Fruit fly (Drosophila melanogaster) whole organism, embryonic: ENCODE data around the gene CG11085.

Experiments used
- Adf1 ChIP-seq: fragments of 200-800 bp; sonication (Bioruptor generic); IDR thresholded peaks from 2 replicates; pipeline ENCODE4 v1.3.6; 2022; ENCODE audit warnings: missing biosample characterization, missing genetic modification characterization
- CG10209 ChIP-seq: fragments of 200-800 bp; sonication (Bioruptor generic); optimal IDR thresholded peaks from 3 replicates; lab custom pipeline; 2017; ENCODE audit warnings: missing biosample characterization, mild to moderate bottlenecking, missing genetic modification characterization, missing genetic modification reagents
- CG10274 ChIP-seq: fragments of 200-800 bp; sonication (Bioruptor generic); optimal IDR thresholded peaks from 3 replicates; lab custom pipeline; 2017; ENCODE audit warnings: missing biosample characterization, mild to moderate bottlenecking, missing genetic modification characterization
- CG10462 ChIP-seq: fragments of 200-800 bp; sonication (Bioruptor generic); optimal IDR thresholded peaks from 2 replicates; lab custom pipeline; 2016; ENCODE audit warnings: missing biosample characterization, missing genetic modification characterization
- CG10543 ChIP-seq: fragments of 200-800 bp; sonication (Bioruptor generic); optimal IDR thresholded peaks from 3 replicates; lab custom pipeline; 2017; ENCODE audit warnings: missing biosample characterization, mild to moderate bottlenecking, missing genetic modification characterization, moderate library complexity
- CG10979 ChIP-seq: fragments of 200-800 bp; sonication (Bioruptor generic); optimal IDR thresholded peaks from 2 replicates; lab custom pipeline; 2018; ENCODE audit warnings: missing biosample characterization, mild to moderate bottlenecking, missing genetic modification characterization, moderate library complexity
- CG14710 ChIP-seq: fragments of 200-800 bp; sonication (Bioruptor generic); optimal IDR thresholded peaks from 3 replicates; lab custom pipeline; 2019; ENCODE audit warnings: missing biosample characterization, mild to moderate bottlenecking, missing genetic modification characterization, moderate library complexity
- CG1603 ChIP-seq: fragments of 200-800 bp; sonication (Bioruptor generic); optimal IDR thresholded peaks from 2 replicates; lab custom pipeline; 2019; ENCODE audit warnings: missing biosample characterization, mild to moderate bottlenecking, missing genetic modification characterization, moderate library complexity
- CG17328 ChIP-seq: fragments of 200-800 bp; sonication (Bioruptor generic); IDR thresholded peaks from 2 replicates; pipeline ENCODE4 v1.3.6; 2022; ENCODE audit warnings: missing biosample characterization, missing genetic modification characterization
- CG17385 ChIP-seq: fragments of 200-800 bp; sonication (Bioruptor generic); optimal IDR thresholded peaks from 3 replicates; lab custom pipeline; 2018; ENCODE audit warnings: missing biosample characterization, mild to moderate bottlenecking, missing genetic modification characterization
- CG1792 ChIP-seq: fragments of 200-800 bp; sonication (Bioruptor generic); optimal IDR thresholded peaks from 2 replicates; lab custom pipeline; 2016; ENCODE audit warnings: missing biosample characterization, missing genetic modification characterization
- CG2875 ChIP-seq: fragments of 200-800 bp; sonication (Bioruptor generic); optimal IDR thresholded peaks from 2 replicates; lab custom pipeline; 2017; ENCODE audit warnings: missing biosample characterization, mild to moderate bottlenecking, missing genetic modification characterization, missing genetic modification reagents
- CG30431 ChIP-seq: fragments of 200-800 bp; sonication (Bioruptor generic); optimal IDR thresholded peaks from 2 replicates; lab custom pipeline; 2017; ENCODE audit warnings: missing biosample characterization, missing genetic modification characterization
- CG3726 ChIP-seq: fragments of 200-800 bp; sonication (Bioruptor generic); IDR thresholded peaks from 3 replicates; pipeline ENCODE4, ENCODE4 v1.3.6; 2022; ENCODE audit warnings: missing biosample characterization, missing genetic modification characterization
- CG3995 ChIP-seq: fragments of 200-800 bp; sonication (Bioruptor generic); optimal IDR thresholded peaks from 3 replicates; lab custom pipeline; 2016; ENCODE audit warnings: missing biosample characterization, missing genetic modification characterization
- CG4360 ChIP-seq: fragments of 200-800 bp; sonication (Bioruptor generic); IDR thresholded peaks from 2 replicates; pipeline ENCODE4 v1.3.6; 2022; ENCODE audit warnings: missing biosample characterization, missing genetic modification characterization
- CG5180 ChIP-seq: fragments of 200-800 bp; sonication (Bioruptor generic); optimal IDR thresholded peaks from 3 replicates; lab custom pipeline; 2017; ENCODE audit warnings: missing biosample characterization, missing genetic modification characterization, mild to moderate bottlenecking, moderate library complexity, missing genetic modification reagents
- CG5953 ChIP-seq: fragments of 200-800 bp; sonication (Bioruptor generic); IDR thresholded peaks from 2 replicates; pipeline ENCODE4 v1.3.6; 2022; ENCODE audit warnings: missing biosample characterization, missing genetic modification characterization
- CG6175 ChIP-seq: fragments of 200-800 bp; sonication (Bioruptor generic); IDR thresholded peaks from 3 replicates; pipeline ENCODE4 v1.3.6; 2022; ENCODE audit warnings: missing biosample characterization, missing genetic modification characterization
- CG6765 ChIP-seq: fragments of 200-800 bp; sonication (Bioruptor generic); optimal IDR thresholded peaks from 3 replicates; lab custom pipeline; 2017; ENCODE audit warnings: missing biosample characterization, mild to moderate bottlenecking, missing genetic modification characterization
- CG7556 ChIP-seq: fragments of 200-800 bp; sonication (Bioruptor generic); optimal IDR thresholded peaks from 2 replicates; lab custom pipeline; 2017; ENCODE audit warnings: missing biosample characterization, mild to moderate bottlenecking, missing genetic modification characterization
- CG7839 ChIP-seq: fragments of 200-800 bp; sonication (Bioruptor generic); optimal IDR thresholded peaks from 3 replicates; lab custom pipeline; 2018; ENCODE audit warnings: missing biosample characterization, mild to moderate bottlenecking, missing genetic modification characterization, moderate library complexity
- CG8944 ChIP-seq: fragments of 200-800 bp; sonication (Bioruptor generic); optimal IDR thresholded peaks from 3 replicates; lab custom pipeline; 2016; ENCODE audit warnings: missing biosample characterization, missing genetic modification characterization
- CG9932 ChIP-seq: fragments of 200-800 bp; sonication (Bioruptor generic); IDR thresholded peaks from 2 replicates; pipeline ENCODE4 v1.3.6; 2022; ENCODE audit warnings: missing biosample characterization, missing genetic modification characterization
- Ets65A ChIP-seq: fragments of 200-800 bp; sonication (Bioruptor generic); peaks from one replicate; lab custom pipeline; 2016; ENCODE audit warnings: missing biosample characterization, missing genetic modification characterization
- HHEX ChIP-seq: fragments of 200-800 bp; sonication (Bioruptor generic); optimal IDR thresholded peaks from 3 replicates; lab custom pipeline; 2017; ENCODE audit warnings: missing biosample characterization, mild to moderate bottlenecking, missing genetic modification characterization, missing genetic modification reagents
- HLH3B ChIP-seq: fragments of 200-800 bp; sonication (Bioruptor generic); IDR thresholded peaks from 2 replicates; pipeline ENCODE4 v1.3.6; 2022; ENCODE audit warnings: missing biosample characterization, missing genetic modification characterization
- HLH54F ChIP-seq: fragments of 200-800 bp; sonication (Bioruptor generic); optimal IDR thresholded peaks from 3 replicates; lab custom pipeline; 2016; ENCODE audit warnings: missing biosample characterization, missing genetic modification characterization
- Hr51 ChIP-seq, 2 experiments: fragments of 200-800 bp; sonication (Bioruptor generic); optimal IDR thresholded peaks; 2 replicates in 1 of 2; 3 replicates in 1 of 2; lab custom pipeline; 2016 to 2018; ENCODE audit warnings: missing biosample characterization in 2 of 2, missing genetic modification characterization in 2 of 2, mild to moderate bottlenecking in 1 of 2, moderate library complexity in 1 of 2
- Ptx1 ChIP-seq: fragments of 200-800 bp; sonication (Bioruptor generic); IDR thresholded peaks from 2 replicates; pipeline ENCODE4 v1.3.6; 2022; ENCODE audit warnings: missing biosample characterization, missing genetic modification characterization
- Scr ChIP-seq: fragments of 200-800 bp; sonication (Bioruptor generic); IDR thresholded peaks from 2 replicates; pipeline ENCODE4 v1.3.6; 2022; ENCODE audit warnings: missing biosample characterization, missing genetic modification characterization; ENCODE audit not compliant: partially characterized antibody
- Usf ChIP-seq: fragments of 200-800 bp; sonication (Bioruptor generic); optimal IDR thresholded peaks from 2 replicates; lab custom pipeline; 2017; ENCODE audit warnings: missing genotype, missing biosample characterization, missing genetic modification characterization
- Vsx1 ChIP-seq: fragments of 200-800 bp; sonication (Bioruptor generic); optimal IDR thresholded peaks from 2 replicates; lab custom pipeline; 2017; ENCODE audit warnings: missing biosample characterization, mild to moderate bottlenecking, missing genetic modification characterization, missing genetic modification reagents
- abd-A ChIP-seq: fragments of 200-800 bp; sonication (Bioruptor generic); optimal IDR thresholded peaks from 3 replicates; lab custom pipeline; 2019; ENCODE audit warnings: missing biosample characterization, mild to moderate bottlenecking, missing genetic modification characterization, moderate library complexity
- ac ChIP-seq: fragments of 200-800 bp; sonication (Bioruptor generic); optimal IDR thresholded peaks from 3 replicates; lab custom pipeline; 2017; ENCODE audit warnings: missing biosample characterization, mild to moderate bottlenecking, missing genetic modification characterization
- bsh ChIP-seq, 2 experiments: fragments of 200-800 bp; sonication (Bioruptor generic); optimal IDR thresholded peaks; 2 replicates each; lab custom pipeline; 2017 to 2018; ENCODE audit warnings: mild to moderate bottlenecking in 2 of 2, missing biosample characterization in 2 of 2, missing genetic modification characterization in 2 of 2, moderate library complexity in 1 of 2
- da ChIP-seq: fragments of 200-800 bp; sonication (Bioruptor generic); optimal IDR thresholded peaks from 2 replicates; lab custom pipeline; 2016; ENCODE audit warnings: missing biosample characterization, missing genetic modification characterization
- gsb-n ChIP-seq: fragments of 200-800 bp; sonication (Bioruptor generic); optimal IDR thresholded peaks from 3 replicates; lab custom pipeline; 2018; ENCODE audit warnings: missing biosample characterization, mild to moderate bottlenecking, missing genetic modification characterization
- jumu ChIP-seq: fragments of 200-800 bp; sonication (Bioruptor generic); optimal IDR thresholded peaks from 3 replicates; lab custom pipeline; 2016; ENCODE audit warnings: missing biosample characterization, missing genetic modification characterization
- lab ChIP-seq: fragments of 200-800 bp; sonication (Bioruptor generic); optimal IDR thresholded peaks from 3 replicates; lab custom pipeline; 2017; ENCODE audit warnings: missing biosample characterization, missing genetic modification characterization, mild to moderate bottlenecking, moderate library complexity, missing genetic modification reagents
- luna ChIP-seq: fragments of 200-800 bp; sonication (Bioruptor generic); optimal IDR thresholded peaks from 2 replicates; lab custom pipeline; 2016; ENCODE audit warnings: missing biosample characterization, missing genetic modification characterization
- nom ChIP-seq: fragments of 200-800 bp; sonication (Bioruptor generic); optimal IDR thresholded peaks from 2 replicates; lab custom pipeline; 2017; ENCODE audit warnings: missing biosample characterization, missing genetic modification characterization, mild to moderate bottlenecking, moderate library complexity, missing genetic modification reagents
- pb ChIP-seq: fragments of 200-800 bp; sonication (Bioruptor generic); optimal IDR thresholded peaks from 3 replicates; lab custom pipeline; 2016; ENCODE audit warnings: missing biosample characterization, missing genetic modification characterization
- pros ChIP-seq: fragments of 200-800 bp; sonication (Bioruptor generic); optimal IDR thresholded peaks from 3 replicates; lab custom pipeline; 2019; ENCODE audit warnings: missing biosample characterization, mild to moderate bottlenecking, missing genetic modification characterization, moderate library complexity
- psq ChIP-seq: fragments of 200-800 bp; sonication (Bioruptor generic); optimal IDR thresholded peaks from 2 replicates; lab custom pipeline; 2017; ENCODE audit warnings: missing biosample characterization, missing genetic modification characterization
- sna ChIP-seq: fragments of 200-800 bp; sonication (Bioruptor generic); IDR thresholded peaks from 2 replicates; pipeline ENCODE4 v1.3.6; 2022; ENCODE audit warnings: missing biosample characterization, missing genetic modification characterization; ENCODE audit not compliant: partially characterized antibody
- vnd ChIP-seq: fragments of 200-800 bp; sonication (Bioruptor generic); IDR thresholded peaks from 3 replicates; pipeline ENCODE4 v1.3.6; 2022; ENCODE audit warnings: missing biosample characterization, missing genetic modification characterization; ENCODE audit not compliant: partially characterized antibody

CG11085 gene

DNA sequence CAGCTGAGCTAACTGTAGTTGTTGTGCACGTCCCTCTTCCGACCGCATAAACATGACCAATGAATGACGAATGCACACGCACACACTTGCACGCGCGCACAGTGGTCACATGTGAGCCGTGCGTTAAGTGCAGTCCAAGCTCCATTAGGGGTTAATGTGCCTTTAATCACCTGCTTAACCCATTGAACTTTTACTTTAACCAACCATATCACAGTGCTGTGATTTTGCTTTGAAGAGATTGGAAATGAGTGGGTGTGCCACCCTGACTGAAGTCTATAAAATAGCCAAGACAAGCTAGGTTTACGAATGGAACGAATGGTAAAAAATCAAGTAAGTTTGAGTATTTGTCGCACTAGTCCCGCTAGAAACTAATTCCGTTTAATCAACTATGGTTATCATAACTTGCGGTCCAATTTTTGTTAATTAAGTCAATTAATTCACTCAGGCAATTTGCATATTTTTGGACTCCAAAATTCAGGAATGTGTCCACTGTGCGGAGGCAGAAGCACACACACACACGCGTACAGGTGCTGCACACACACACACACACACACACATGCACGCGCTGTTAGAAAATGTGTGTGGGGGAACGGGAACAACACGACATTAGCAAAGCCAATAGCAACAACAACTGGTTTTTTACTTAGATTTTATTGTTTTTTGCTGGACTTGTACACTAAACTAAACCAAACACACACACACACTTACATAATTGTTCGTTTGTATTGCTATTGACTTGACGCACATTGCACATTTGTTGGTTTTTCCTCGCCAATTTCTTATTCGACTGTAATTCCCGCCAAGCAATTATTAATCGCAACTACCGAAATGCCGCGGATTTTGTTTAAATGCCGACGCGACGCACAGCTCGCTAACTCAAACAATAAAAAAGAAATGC, 24.6 kb upstream of the CG11085 start (continued):
- TF ChIP-seq sna (GFP tag; lab: Robert Waterston, UW) (0 out of 2 replicates have a peak, but pooled peaks have one; percentile 7), bsh (GFP tag; optimal IDR thresholded peaks at IDR 0.05; lab: Kevin White, UChicago) (peak; percentile 39 to 62), CG6765 (GFP tag; lab: Kevin White, UChicago) (no peak), CG1603 (peak; percentile 46), Scr (no peak), CG8944 (GFP tag; lab: Kevin White, UChicago) (peak; percentile 40), CG6175 (GFP tag; lab: Robert Waterston, UW) (no peak), CG10543 (GFP tag; lab: Kevin White, UChicago) (peak; percentile 52), HLH3B (no peak), Usf (GFP tag; lab: Kevin White, UChicago) (peak; percentile 18), CG5953 (no peak), HHEX (GFP tag; lab: Kevin White, UChicago) (peak; percentile 20), lab (peak; percentile 28), nom (GFP tag; lab: Kevin White, UChicago) (peak; percentile 64), HLH54F (peak; percentile 1), CG1792 (no peak), CG4360 (GFP tag; lab: Robert Waterston, UW) (peak; percentile 60), pros (GFP tag; lab: Kevin White, UChicago) (no peak), abd-A (tag; lab: Kevin White, UChicago) (no peak), Ets65A (peak; percentile 93), vnd (GFP tag; lab: Robert Waterston, UW) (no peak), ac (GFP tag; lab: Kevin White, UChicago) (no peak), CG3995 (GFP tag; lab: Kevin White, UChicago) (no peak), gsb-n (tag; lab: Kevin White, UChicago) (peak; percentile 35), CG30431 (GFP tag; lab: Kevin White, UChicago) (peak; percentile 25), CG7839 (tag; lab: Kevin White, UChicago) (peak; percentile 50), CG10462 (GFP tag; lab: Kevin White, UChicago) (peak; percentile 21), CG2875 (GFP tag; lab: Kevin White, UChicago) (peak; percentile 56), CG5180 (GFP tag; lab: Kevin White, UChicago) (peak; percentile 56), CG9932 (GFP tag; lab: Robert Waterston, UW) (no peak), CG17385 (GFP tag; lab: Kevin White, UChicago) (peak; percentile 41), da (GFP tag; lab: Kevin White, UChicago) (no peak), CG10274 (GFP tag; lab: Kevin White, UChicago) (peak; percentile 44), CG3726 (no peak), Hr51 (GFP tag; optimal IDR thresholded peaks at IDR 0.05; lab: Kevin White, UChicago) (peak; percentile 13 to 64), pb (GFP tag; lab: Kevin White, UChicago) (peak; percentile 48), CG10979 (peak; percentile 66), CG14710 (peak; percentile 47), CG17328 (GFP tag; lab: Robert Waterston, UW) (0 out of 2 replicates have a peak, but pooled peaks have one; percentile 10), luna (GFP tag; lab: Kevin White, UChicago) (peak; percentile 6), psq (GFP tag; lab: Kevin White, UChicago) (no peak), jumu (GFP tag; lab: Kevin White, UChicago) (peak; percentile 35), Adf1 (GFP tag; lab: Robert Waterston, UW) (peak; percentile 79), CG10209 (GFP tag; lab: Kevin White, UChicago) (peak; percentile 30), Vsx1 (GFP tag; lab: Kevin White, UChicago) (peak; percentile 61), CG7556 (GFP tag; lab: Kevin White, UChicago) (peak; percentile 69), Ptx1 (0 out of 2 replicates have a peak, but pooled peaks have one; percentile 16)
